Worm (Caenorhabditis elegans) whole organism, midembryonic: ENCODE data around the gene F28B1.9.

Experiments used
- T22C8.4 ChIP-seq: fragments of 200-800 bp; sonication (Bioruptor generic); IDR thresholded peaks from 2 replicates; pipeline ENCODE4 v1.3.6; 2022; ENCODE audit warnings: missing genetic modification characterization, missing compliant biosample characterization
- cog-1 ChIP-seq: sonication (generic microtip); optimal IDR thresholded peaks from 2 replicates; lab custom pipeline; 2016; ENCODE audit warnings: missing genetic modification characterization, missing compliant biosample characterization
- flt-1 ChIP-seq: fragments of 200-800 bp; sonication (Bioruptor generic); IDR thresholded peaks from 2 replicates; pipeline ENCODE4 v1.3.6; 2022; ENCODE audit warnings: missing genetic modification characterization, missing compliant biosample characterization
- klf-2 ChIP-seq: fragments of 200-800 bp; sonication (Bioruptor generic); conservative IDR thresholded peaks from 2 replicates; pipeline ENCODE4 v1.3.6; 2022; ENCODE audit warnings: missing genetic modification reagents, missing genetic modification characterization, missing compliant biosample characterization
- med-1 ChIP-seq: sonication (generic microtip); optimal IDR thresholded peaks from 2 replicates; lab custom pipeline; 2017; ENCODE audit warnings: missing genetic modification characterization, mild to moderate bottlenecking, missing compliant biosample characterization, antibody characterized with exemption, missing genetic modification reagents; ENCODE audit not compliant: insufficient read depth
- ref-1 ChIP-seq: fragments of 200-800 bp; sonication (Bioruptor generic); conservative IDR thresholded peaks from 2 replicates; pipeline ENCODE4 v1.3.6; 2022; ENCODE audit warnings: missing genetic modification reagents, missing genetic modification characterization, missing compliant biosample characterization
- tab-1 ChIP-seq: fragments of 200-800 bp; sonication (Bioruptor generic); IDR thresholded peaks from 2 replicates; pipeline ENCODE4 v1.3.6; 2022; ENCODE audit warnings: missing genetic modification characterization, missing compliant biosample characterization
- ztf-23 ChIP-seq: fragments of 200-800 bp; sonication (Bioruptor generic); IDR thresholded peaks from 2 replicates; pipeline ENCODE4 v1.3.6; 2022; ENCODE audit warnings: missing genetic modification reagents, missing genetic modification characterization, missing compliant biosample characterization
- ztf-29 ChIP-seq: fragments of 200-800 bp; sonication (Bioruptor generic); IDR thresholded peaks from 2 replicates; pipeline ENCODE4 v1.3.6; 2022; ENCODE audit warnings: missing genetic modification reagents, missing genetic modification characterization, missing compliant biosample characterization

F28B1.9 gene

ce11 chrV:17035850-17036249, 25.8 kb upstream of the F28B1.9 start, which contains the start of gene srz-94:
TSS of gene srz-94 (minus strand) at chrV:17035950.
- no peak for TF ChIP-seq ztf-29 (GFP tag; lab: Robert Waterston, UW)
- TF ChIP-seq cog-1, result no peak
- TF ChIP-seq ref-1 (GFP tag; lab: Robert Waterston, UW), result no peak
- no peak for TF ChIP-seq T22C8.4
- TF ChIP-seq ztf-23 (GFP tag; lab: Robert Waterston, UW), result no peak
- no peak for TF ChIP-seq klf-2 (GFP tag; lab: Robert Waterston, UW)
- no peak for TF ChIP-seq flt-1 (GFP tag; lab: Robert Waterston, UW)
- TF ChIP-seq med-1 (GFP tag; lab: Kevin White, UChicago), result no peak
- TF ChIP-seq tab-1 (GFP tag; lab: Robert Waterston, UW), result no peak

ce11 chrV:17042263-17042662, 19.4 kb upstream of the F28B1.9 start, which contains the start of gene hpo-33:
TSS of gene hpo-33 (plus strand) at chrV:17042563.
- no peak for TF ChIP-seq tab-1 (GFP tag; lab: Robert Waterston, UW)

ce11 chrV:17044500-17044899, 17.2 kb upstream of the F28B1.9 start, which contains the start of gene F28B1.2:
TSS of gene F28B1.2 (plus strand) at chrV:17044800.
- no peak for TF ChIP-seq T22C8.4
- TF ChIP-seq flt-1 (GFP tag; lab: Robert Waterston, UW), result no peak
- TF ChIP-seq klf-2 (GFP tag; lab: Robert Waterston, UW), result no peak
- TF ChIP-seq cog-1, result no peak
- no peak for TF ChIP-seq ref-1 (GFP tag; lab: Robert Waterston, UW)
- TF ChIP-seq med-1 (GFP tag; lab: Kevin White, UChicago), result no peak
- TF ChIP-seq tab-1 (GFP tag; lab: Robert Waterston, UW), result no peak
- no peak for TF ChIP-seq ztf-29 (GFP tag; lab: Robert Waterston, UW)
- no peak for TF ChIP-seq ztf-23 (GFP tag; lab: Robert Waterston, UW)

ce11 chrV:17059987-17060386, 1.7 kb upstream of the F28B1.9 start, which contains the start of gene sri-66:
TSS of gene sri-66 (plus strand) at chrV:17060287.
- TF ChIP-seq T22C8.4 (no peak), klf-2 (GFP tag; lab: Robert Waterston, UW) (no peak), flt-1 (GFP tag; lab: Robert Waterston, UW) (no peak), ztf-23 (GFP tag; lab: Robert Waterston, UW) (no peak), ref-1 (GFP tag; lab: Robert Waterston, UW) (no peak), tab-1 (GFP tag; lab: Robert Waterston, UW) (no peak), ztf-29 (GFP tag; lab: Robert Waterston, UW) (no peak), cog-1 (no peak), med-1 (GFP tag; lab: Kevin White, UChicago) (no peak)

- no peak for TF ChIP-seq tab-1 (GFP tag; lab: Robert Waterston, UW)
- no peak for TF ChIP-seq cog-1
- no peak for TF ChIP-seq T22C8.4
- TF ChIP-seq ztf-23 (GFP tag; lab: Robert Waterston, UW), result no peak
- no peak for TF ChIP-seq ztf-29 (GFP tag; lab: Robert Waterston, UW)
- TF ChIP-seq klf-2 (GFP tag; lab: Robert Waterston, UW), result no peak
- TF ChIP-seq flt-1 (GFP tag; lab: Robert Waterston, UW), result no peak
- no peak for TF ChIP-seq med-1 (GFP tag; lab: Kevin White, UChicago)
- TF ChIP-seq ref-1 (GFP tag; lab: Robert Waterston, UW), result no peak
Measured at ce11 chrV:17064676-17065075, 3.0 kb downstream of the F28B1.9 start, which contains the start of gene srh-255. TSS of gene srh-255 (plus strand) at chrV:17064976.

ce11 chrV:17066634-17067033, 4.9 kb downstream of the F28B1.9 start:
- TF ChIP-seq ztf-29 (GFP tag; lab: Robert Waterston, UW), result no peak
- TF ChIP-seq klf-2 (GFP tag; lab: Robert Waterston, UW), result no peak
- no peak for TF ChIP-seq ztf-23 (GFP tag; lab: Robert Waterston, UW)
- TF ChIP-seq T22C8.4, result no peak
- TF ChIP-seq med-1 (GFP tag; lab: Kevin White, UChicago), result no peak
- TF ChIP-seq tab-1 (GFP tag; lab: Robert Waterston, UW), result no peak
- TF ChIP-seq cog-1, result no peak
- TF ChIP-seq ref-1 (GFP tag; lab: Robert Waterston, UW), result no peak
- no peak for TF ChIP-seq flt-1 (GFP tag; lab: Robert Waterston, UW)

- TF ChIP-seq med-1 (GFP tag; lab: Kevin White, UChicago) (no peak), tab-1 (GFP tag; lab: Robert Waterston, UW) (no peak), ref-1 (GFP tag; lab: Robert Waterston, UW) (no peak), T22C8.4 (no peak), ztf-23 (GFP tag; lab: Robert Waterston, UW) (no peak), klf-2 (GFP tag; lab: Robert Waterston, UW) (no peak), ztf-29 (GFP tag; lab: Robert Waterston, UW) (no peak), flt-1 (GFP tag; lab: Robert Waterston, UW) (no peak), cog-1 (no peak)
Measured at ce11 chrV:17068839-17069238, 7.2 kb downstream of the F28B1.9 start, which contains the start of gene T05E12.8. TSS of gene T05E12.8 (plus strand) at chrV:17069139.

ce11 chrV:17071578-17071977, 9.9 kb downstream of the F28B1.9 start, which contains the start of gene srbc-14:
TSS of gene srbc-14 (minus strand) at chrV:17071678.
- TF ChIP-seq ztf-23 (GFP tag; lab: Robert Waterston, UW), result no peak
- no peak for TF ChIP-seq klf-2 (GFP tag; lab: Robert Waterston, UW)
- no peak for TF ChIP-seq tab-1 (GFP tag; lab: Robert Waterston, UW)
- TF ChIP-seq ztf-29 (GFP tag; lab: Robert Waterston, UW), result no peak
- no peak for TF ChIP-seq ref-1 (GFP tag; lab: Robert Waterston, UW)
- TF ChIP-seq cog-1, result no peak
- TF ChIP-seq T22C8.4, result no peak
- TF ChIP-seq med-1 (GFP tag; lab: Kevin White, UChicago), result no peak
- no peak for TF ChIP-seq flt-1 (GFP tag; lab: Robert Waterston, UW)

- TF ChIP-seq tab-1 (GFP tag; lab: Robert Waterston, UW), result no peak
- TF ChIP-seq cog-1, result no peak
- TF ChIP-seq flt-1 (GFP tag; lab: Robert Waterston, UW), result no peak
- no peak for TF ChIP-seq klf-2 (GFP tag; lab: Robert Waterston, UW)
- TF ChIP-seq ref-1 (GFP tag; lab: Robert Waterston, UW), result no peak
- no peak for TF ChIP-seq med-1 (GFP tag; lab: Kevin White, UChicago)
Measured at ce11 chrV:17075900-17076299, 14.2 kb downstream of the F28B1.9 start, which contains the start of gene str-125. TSS of gene str-125 (minus strand) at chrV:17076000.
